Fruit fly (Drosophila melanogaster): ENCODE results near the gene Ras64B.

DNA sequence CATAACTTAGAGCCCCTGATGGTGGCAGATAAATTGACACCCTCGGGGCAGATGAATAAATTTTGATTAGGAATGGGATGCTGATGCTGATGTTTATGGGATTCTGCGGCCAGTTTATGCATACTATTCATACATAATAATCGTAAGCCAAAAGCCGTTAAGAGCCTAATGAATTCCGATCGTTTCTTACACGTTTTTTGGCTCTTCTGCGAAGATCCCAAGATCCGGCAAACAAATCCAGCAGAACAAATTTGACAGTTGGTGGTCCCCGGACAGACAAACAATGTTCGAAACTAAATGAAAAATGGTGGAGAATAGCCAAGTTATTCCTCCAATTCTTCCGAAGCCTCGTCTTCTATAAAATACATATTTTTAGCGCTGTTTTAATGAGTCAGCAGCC lies 21.4 kb upstream of the Ras64B start:
- TF ChIP-seq Crg-1 (GFP tag; optimal IDR thresholded peaks at IDR 0.05) = no peak
- no peak for TF ChIP-seq CG5204 (GFP tag; optimal IDR thresholded peaks at IDR 0.05)
- TF ChIP-seq CG14711 (tag; optimal IDR thresholded peaks at IDR 0.05) = no peak
- TF ChIP-seq Hr96 (GFP tag; optimal IDR thresholded peaks at IDR 0.05) = no peak
- TF ChIP-seq Clk (GFP tag; optimal IDR thresholded peaks at IDR 0.05) = no peak
- no peak for TF ChIP-seq Mnt (GFP tag; optimal IDR thresholded peaks at IDR 0.05)

Measured in whole organism, adult.